Worm (Caenorhabditis elegans) whole organism, L1 larva: ENCODE data around the gene egl-2.

Experiments
- C04F5.9 ChIP-seq: sonication (generic microtip); optimal IDR thresholded peaks from 2 replicates; lab custom pipeline; 2016; ENCODE audit warnings: missing genetic modification characterization, missing compliant biosample characterization
- F16B12.6 ChIP-seq: fragments of 150-350 bp; optimal IDR thresholded peaks from 2 replicates; lab custom pipeline; 2014; ENCODE audit warnings: missing biosample characterization, missing genetic modification characterization
- aha-1 ChIP-seq: fragments of 150-350 bp; optimal IDR thresholded peaks from 2 replicates; lab custom pipeline; 2014; ENCODE audit warnings: missing biosample characterization, missing genetic modification characterization
- ceh-88 ChIP-seq: fragments of 200-800 bp; sonication (Bioruptor generic); IDR thresholded peaks from 2 replicates; pipeline ENCODE4 v1.3.6; 2022; ENCODE audit warnings: missing genetic modification characterization, missing compliant biosample characterization
- ces-1 ChIP-seq: fragments of 150-350 bp; optimal IDR thresholded peaks from 2 replicates; lab custom pipeline; 2014; ENCODE audit warnings: missing biosample characterization, missing genetic modification reagents, missing genetic modification characterization
- dpl-1 ChIP-seq, 3 experiments: fragments of 150-350 bp in 2 of 3; sonication (generic microtip) in 1 of 3; optimal IDR thresholded peaks; 2 replicates each; lab custom pipeline; 2014 to 2017; ENCODE audit warnings: missing biosample characterization in 3 of 3, missing genetic modification characterization in 3 of 3, missing genetic modification reagents in 3 of 3
- efl-1 ChIP-seq, 4 experiments: fragments of 150-350 bp; optimal IDR thresholded peaks in 3 of 4; peaks in 1 of 4; 1 replicate in 1 of 4; 2 replicates in 3 of 4; lab custom pipeline; 2014; ENCODE audit warnings: missing biosample characterization in 2 of 4, missing genetic modification characterization in 2 of 4, missing genetic modification reagents in 2 of 4
- efl-3 ChIP-seq: fragments of 200-800 bp; sonication (Bioruptor generic); optimal IDR thresholded peaks from 2 replicates; lab custom pipeline; 2018; ENCODE audit warnings: mild to moderate bottlenecking, missing genetic modification characterization, missing compliant biosample characterization
- elt-3 ChIP-seq, 6 experiments: fragments of 150-350 bp in 1 of 6; sonication (generic microtip); optimal IDR thresholded peaks; 2 replicates each; lab custom pipeline; 2017 to 2018; ENCODE audit warnings: missing biosample characterization in 6 of 6, missing genetic modification characterization in 6 of 6, inconsistent platforms in 1 of 6
- ets-5 ChIP-seq: fragments of 200-800 bp; sonication (Bioruptor generic); IDR thresholded peaks from 2 replicates; pipeline ENCODE4 v1.3.6; 2022; ENCODE audit warnings: missing genetic modification characterization, missing compliant biosample characterization
- fkh-10 ChIP-seq: sonication (generic microtip); optimal IDR thresholded peaks from 2 replicates; lab custom pipeline; 2017; ENCODE audit warnings: missing biosample characterization, missing genetic modification reagents, missing genetic modification characterization
- hlh-4 ChIP-seq: sonication (generic microtip); optimal IDR thresholded peaks from 2 replicates; lab custom pipeline; 2016; ENCODE audit warnings: mild to moderate bottlenecking, missing genetic modification characterization, missing compliant biosample characterization
- hpl-2 ChIP-seq: fragments of 150-350 bp; optimal IDR thresholded peaks from 2 replicates; lab custom pipeline; 2014; ENCODE audit warnings: missing biosample characterization, missing genetic modification reagents, missing genetic modification characterization
- isw-1 ChIP-seq: fragments of 200-800 bp; sonication (Bioruptor generic); IDR thresholded peaks from 2 replicates; pipeline ENCODE4 v1.3.6; 2022; ENCODE audit warnings: missing genetic modification characterization, missing compliant biosample characterization
- jun-1 ChIP-seq: fragments of 150-350 bp; optimal IDR thresholded peaks from 2 replicates; lab custom pipeline; 2014; ENCODE audit warnings: missing biosample characterization, missing genetic modification reagents, missing genetic modification characterization
- lin-13 ChIP-seq: fragments of 150-350 bp; optimal IDR thresholded peaks from 2 replicates; lab custom pipeline; 2014; ENCODE audit warnings: missing biosample characterization, missing genetic modification reagents, missing genetic modification characterization
- lin-14 ChIP-seq: fragments of 200-800 bp; sonication (Bioruptor generic); optimal IDR thresholded peaks from 2 replicates; lab custom pipeline; 2018; ENCODE audit warnings: mild to moderate bottlenecking, missing genetic modification characterization, moderate library complexity, missing compliant biosample characterization
- lir-3 ChIP-seq: sonication (generic microtip); optimal IDR thresholded peaks from 2 replicates; lab custom pipeline; 2016; ENCODE audit warnings: mild to moderate bottlenecking, missing genetic modification characterization, moderate library complexity, missing compliant biosample characterization; ENCODE audit not compliant: poor library complexity
- mab-9 ChIP-seq: fragments of 200-800 bp; sonication (Bioruptor generic); IDR thresholded peaks from 2 replicates; pipeline ENCODE4 v1.3.6; 2022; ENCODE audit warnings: missing genetic modification reagents, missing genetic modification characterization, missing compliant biosample characterization
- nhr-12 ChIP-seq: sonication (generic microtip); optimal IDR thresholded peaks from 2 replicates; lab custom pipeline; 2017; ENCODE audit warnings: missing biosample characterization, missing genetic modification characterization
- nhr-237 ChIP-seq: fragments of 150-350 bp; optimal IDR thresholded peaks from 2 replicates; lab custom pipeline; 2014; ENCODE audit warnings: missing biosample characterization, missing genetic modification characterization
- nhr-28 ChIP-seq: fragments of 150-350 bp; optimal IDR thresholded peaks from 2 replicates; lab custom pipeline; 2014; ENCODE audit warnings: missing biosample characterization, missing genetic modification characterization
- nhr-76 ChIP-seq: sonication (generic microtip); optimal IDR thresholded peaks from 2 replicates; lab custom pipeline; 2017; ENCODE audit warnings: missing biosample characterization, missing genetic modification characterization
- nhr-84 ChIP-seq: sonication (generic microtip); optimal IDR thresholded peaks from 2 replicates; lab custom pipeline; 2017; ENCODE audit warnings: missing biosample characterization, missing genetic modification characterization
- pag-3 ChIP-seq: sonication (generic microtip); optimal IDR thresholded peaks from 2 replicates; lab custom pipeline; 2017; ENCODE audit warnings: missing genetic modification characterization, mild to moderate bottlenecking, missing compliant biosample characterization, antibody characterized with exemption, borderline replicate concordance; ENCODE audit not compliant: insufficient read depth
- pax-3 ChIP-seq: fragments of 200-800 bp; sonication (Bioruptor generic); optimal IDR thresholded peaks from 2 replicates; lab custom pipeline; 2018; ENCODE audit warnings: mild to moderate bottlenecking, missing genetic modification characterization, moderate library complexity, missing compliant biosample characterization
- pqm-1 ChIP-seq: sonication (generic microtip); optimal IDR thresholded peaks from 3 replicates; lab custom pipeline; 2017; ENCODE audit warnings: missing biosample characterization, missing genetic modification characterization
- snpc-4 ChIP-seq: fragments of 150-350 bp; optimal IDR thresholded peaks from 2 replicates; lab custom pipeline; 2014; ENCODE audit warnings: missing biosample characterization, missing genetic modification characterization
- snu-23 ChIP-seq: sonication (generic microtip); optimal IDR thresholded peaks from 2 replicates; lab custom pipeline; 2016; ENCODE audit warnings: missing genetic modification characterization, missing compliant biosample characterization
- tbx-2 ChIP-seq: sonication (generic microtip); optimal IDR thresholded peaks from 2 replicates; lab custom pipeline; 2016; ENCODE audit warnings: missing genetic modification characterization, missing compliant biosample characterization
- unc-130 ChIP-seq: fragments of 150-350 bp; optimal IDR thresholded peaks from 2 replicates; lab custom pipeline; 2017; ENCODE audit warnings: missing biosample characterization, missing genetic modification characterization, inconsistent platforms
- unc-30 ChIP-seq: sonication (generic microtip); optimal IDR thresholded peaks from 2 replicates; lab custom pipeline; 2017; ENCODE audit warnings: missing biosample characterization, missing genetic modification characterization
- unc-62 ChIP-seq: fragments of 150-350 bp; optimal IDR thresholded peaks from 2 replicates; lab custom pipeline; 2014; ENCODE audit warnings: missing biosample characterization, missing genetic modification reagents, missing genetic modification characterization
- vab-15 ChIP-seq: sonication (generic microtip); optimal IDR thresholded peaks from 2 replicates; lab custom pipeline; 2017; ENCODE audit warnings: missing genotype, mild to moderate bottlenecking, missing genetic modification characterization, missing compliant biosample characterization
- ztf-11 ChIP-seq, 2 experiments: sonication (generic microtip); optimal IDR thresholded peaks; 2 replicates each; lab custom pipeline; 2016 to 2017; ENCODE audit warnings: missing genetic modification characterization in 2 of 2, missing biosample characterization in 1 of 2, missing compliant biosample characterization in 1 of 2

egl-2 gene

DNA sequence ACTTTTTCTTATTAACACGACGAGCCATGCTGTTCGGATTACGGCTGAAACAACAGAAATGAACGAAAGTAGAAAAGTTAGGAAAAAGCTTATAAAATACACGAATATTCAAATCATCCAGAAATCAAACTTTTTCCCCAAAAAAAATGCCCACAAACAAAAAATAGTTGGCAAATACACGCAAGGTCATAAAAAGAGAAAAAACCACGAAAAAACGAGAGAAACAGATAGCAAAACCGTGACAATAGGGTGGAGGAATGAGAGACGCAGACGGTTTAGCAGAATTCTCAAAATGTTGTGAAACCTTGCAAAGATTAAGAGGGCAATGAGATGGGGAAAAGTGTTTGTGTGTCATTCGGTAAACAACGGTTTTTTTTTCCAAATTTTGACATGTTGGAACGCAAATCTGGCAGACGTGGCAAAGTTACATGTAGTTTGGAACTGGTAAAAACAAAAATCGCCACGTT lies 13.4 kb downstream of the egl-2 start, which contains the start of gene tank-1 (continued):
- TF ChIP-seq unc-130 (tag; lab: Kevin White, UChicago) (no peak), unc-30 (no peak), pag-3 (tag; lab: Kevin White, UChicago) (peak; percentile 19), C04F5.9 (tag; lab: Kevin White, UChicago) (no peak), nhr-76 (tag; lab: Kevin White, UChicago) (no peak), lin-13 (GFP tag; lab: Kevin White, UChicago) (no peak), jun-1 (no peak), hlh-4 (tag; lab: Kevin White, UChicago) (no peak), isw-1 (GFP tag; lab: Robert Waterston, UW) (no peak; the same call in 1 of the 2 replicates), nhr-237 (tag; lab: Kevin White, UChicago) (peak; percentile 61), ztf-11 (tag; optimal IDR thresholded peaks at IDR 0.05; lab: Kevin White, UChicago) (no peak)

DNA sequence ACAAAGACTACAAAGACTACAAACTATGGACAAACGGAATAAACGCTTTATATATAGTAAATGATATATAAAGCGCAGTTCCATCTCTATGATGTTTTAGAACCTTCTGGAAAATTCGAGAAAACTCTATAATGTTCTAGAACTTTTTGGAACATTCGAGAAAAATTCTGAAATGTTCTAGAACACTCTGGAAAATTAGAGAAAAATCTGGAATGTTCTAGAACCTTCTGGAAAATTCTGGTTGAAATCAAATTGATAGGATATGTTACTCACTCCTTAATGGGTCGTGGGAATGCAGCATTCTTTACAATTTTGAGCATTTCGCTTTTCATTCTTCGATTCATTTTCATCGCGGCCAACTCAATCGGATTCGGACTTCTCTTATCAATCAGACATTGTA lies 20.6 kb downstream of the egl-2 start:
- TF ChIP-seq unc-130 (tag; lab: Kevin White, UChicago) (no peak), ces-1 (GFP tag; lab: Kevin White, UChicago) (no peak), efl-3 (no peak), snu-23 (no peak), mab-9 (no peak), elt-3 (tag; optimal IDR thresholded peaks at IDR 0.05; lab: Kevin White, UChicago) (no peak), ceh-88 (GFP tag; lab: Robert Waterston, UW) (no peak), ztf-11 (tag; optimal IDR thresholded peaks at IDR 0.05; lab: Kevin White, UChicago) (no peak), nhr-12 (no peak)
- TF ChIP-seq, all 84 proteins: peak for 0

ce11 chrV:1277926-1278325 lies 21.2 kb downstream of the egl-2 start:
- TF ChIP-seq hpl-2 (no peak), efl-1 (optimal IDR thresholded peaks at IDR 0.05; lab: Kevin White, UChicago) (no peak), efl-1 (GFP tag; optimal IDR thresholded peaks at IDR 0.05 in 1 of 2; lab: Kevin White, UChicago) (peak in 1 of 2 experiments; percentile 84)

DNA sequence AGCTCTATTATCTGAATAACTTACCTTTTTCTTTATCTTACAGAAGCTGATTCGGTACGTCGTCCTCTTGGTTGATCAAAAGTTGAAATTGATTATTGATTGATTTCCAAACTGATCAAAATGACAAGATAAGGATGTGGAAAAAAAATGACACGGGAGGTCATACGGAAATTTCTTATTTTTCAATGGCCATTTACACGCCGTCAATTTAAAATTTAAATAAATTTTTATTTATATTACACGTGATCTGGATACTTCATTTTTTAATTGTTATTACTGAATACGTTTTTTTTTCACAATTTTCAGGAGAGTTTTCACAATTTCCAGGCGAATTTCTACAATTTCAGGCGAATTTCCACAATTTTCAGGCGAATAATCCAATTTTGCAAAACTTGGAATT lies 23.2 kb downstream of the egl-2 start, which contains the start of gene Y75B7B.2:
Gene Y75B7B.2 (minus strand): TSS at position 101 of the 400 bp plus-strand sequence.
- TF ChIP-seq isw-1 (GFP tag; lab: Robert Waterston, UW) (no peak), lir-3 (no peak), fkh-10 (GFP tag; lab: Kevin White, UChicago) (no peak), tbx-2 (tag; lab: Kevin White, UChicago) (no peak), efl-1 (optimal IDR thresholded peaks at IDR 0.05; lab: Kevin White, UChicago) (no peak), efl-1 (GFP tag; optimal IDR thresholded peaks at IDR 0.05 in 1 of 2; lab: Kevin White, UChicago) (peak in 1 of 2 experiments; percentile 38), vab-15 (tag; lab: Kevin White, UChicago) (no peak), unc-62 (GFP tag; lab: Kevin White, UChicago) (no peak)
- TF ChIP-seq, all 84 proteins: peak for 1

DNA sequence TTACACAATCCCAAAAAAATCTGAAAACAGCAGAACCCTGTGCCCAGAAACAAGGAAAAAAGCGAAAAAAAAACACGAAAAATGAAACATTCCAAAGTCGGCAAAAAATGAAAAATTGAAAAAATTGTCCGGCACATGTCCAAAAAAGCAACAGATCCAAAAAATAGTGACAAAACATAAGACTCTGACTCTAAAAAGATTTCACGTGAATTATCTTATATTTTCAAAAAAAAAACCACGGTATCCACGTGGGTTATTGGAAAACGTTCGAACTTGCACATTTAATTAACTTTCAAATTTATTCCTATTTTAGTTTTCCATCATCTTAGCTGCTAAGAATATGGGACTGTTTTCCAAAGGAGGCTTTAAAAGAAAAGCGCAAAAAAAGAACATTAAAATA lies 28.5 kb downstream of the egl-2 start, which contains the start of gene Y75B7B.1:
Gene Y75B7B.1 (plus strand): TSS at position 301 of the 400 bp plus-strand sequence.
- TF ChIP-seq efl-1 (optimal IDR thresholded peaks at IDR 0.05; lab: Kevin White, UChicago): no peak
- TF ChIP-seq efl-1 (GFP tag; optimal IDR thresholded peaks at IDR 0.05 in 1 of 2; lab: Kevin White, UChicago): peak in 1 of 2 experiments; percentile 24
- no peak for TF ChIP-seq nhr-28 (tag; lab: Kevin White, UChicago)
- TF ChIP-seq, all 84 proteins: peak for 1

DNA sequence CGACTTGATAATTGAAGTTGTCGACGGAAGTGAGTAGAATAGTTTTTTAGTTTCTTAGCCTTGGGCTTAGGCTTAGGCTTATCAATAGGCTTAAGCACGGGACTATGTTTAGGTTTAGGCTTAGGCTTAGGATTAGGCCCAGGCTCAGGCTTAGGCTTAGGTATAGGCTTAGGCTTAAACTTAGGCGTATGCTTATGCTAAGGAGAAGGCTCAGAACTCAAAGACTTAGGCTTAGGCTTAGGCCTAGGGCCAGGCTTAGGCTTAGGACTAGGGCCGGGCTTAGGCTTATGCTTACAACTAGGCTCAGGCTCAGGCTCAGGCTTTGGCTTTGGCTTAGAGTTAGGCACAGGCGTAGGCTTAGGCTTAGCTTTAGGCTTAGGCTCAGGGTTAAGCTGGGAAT lies 32.6 kb downstream of the egl-2 start:
- no peak for TF ChIP-seq dpl-1 (GFP tag; optimal IDR thresholded peaks at IDR 0.05; lab: Kevin White, UChicago)
- TF ChIP-seq F16B12.6: no peak
- no peak for TF ChIP-seq unc-62 (GFP tag; lab: Kevin White, UChicago)
- TF ChIP-seq lin-14: no peak
- TF ChIP-seq snpc-4: no peak
- TF ChIP-seq pqm-1 (tag; lab: Kevin White, UChicago): no peak
- no peak for TF ChIP-seq ztf-11 (tag; optimal IDR thresholded peaks at IDR 0.05; lab: Kevin White, UChicago)
- no peak for TF ChIP-seq nhr-84 (tag; lab: Kevin White, UChicago)
- TF ChIP-seq nhr-237 (tag; lab: Kevin White, UChicago): no peak
- no peak for TF ChIP-seq aha-1 (tag; lab: Kevin White, UChicago)
- no peak for TF ChIP-seq efl-3
- no peak for TF ChIP-seq ets-5 (GFP tag; lab: Robert Waterston, UW)
- no peak for TF ChIP-seq pax-3 (tag; lab: Kevin White, UChicago)
- TF ChIP-seq nhr-28 (tag; lab: Kevin White, UChicago): no peak
- TF ChIP-seq unc-130 (tag; lab: Kevin White, UChicago): no peak
- TF ChIP-seq nhr-76 (tag; lab: Kevin White, UChicago): no peak
- TF ChIP-seq, all 84 proteins: peak for 0
